Fruit fly (Drosophila melanogaster) whole organism, adult: ENCODE measurements around the gene CG13810.

Experiments
- CG11617 ChIP-seq: fragments of 200-800 bp; sonication (Bioruptor generic); optimal IDR thresholded peaks from 2 replicates; lab custom pipeline; 2017; ENCODE audit warnings: mild to moderate bottlenecking, missing biosample characterization, missing genetic modification reagents, missing genetic modification characterization
- CG1620 ChIP-seq: fragments of 200-800 bp; sonication (Bioruptor generic); optimal IDR thresholded peaks from 2 replicates; lab custom pipeline; 2016; ENCODE audit warnings: missing biosample characterization, missing genetic modification characterization
- CG5204 ChIP-seq: fragments of 200-800 bp; sonication (Bioruptor generic); optimal IDR thresholded peaks from 2 replicates; lab custom pipeline; 2016; ENCODE audit warnings: missing biosample characterization, missing genetic modification characterization
- CG7045 ChIP-seq: fragments of 200-800 bp; sonication (Bioruptor generic); optimal IDR thresholded peaks from 2 replicates; lab custom pipeline; 2017; ENCODE audit warnings: missing biosample characterization, mild to moderate bottlenecking, missing genetic modification characterization
- Mnt ChIP-seq: fragments of 200-800 bp; sonication (Bioruptor generic); optimal IDR thresholded peaks from 2 replicates; lab custom pipeline; 2016; ENCODE audit warnings: missing biosample characterization, mild to moderate bottlenecking, missing genetic modification characterization
- toe ChIP-seq: fragments of 200-800 bp; sonication (Bioruptor generic); optimal IDR thresholded peaks from 2 replicates; lab custom pipeline; 2016; ENCODE audit warnings: missing biosample characterization, missing genetic modification characterization

- no peak for TF ChIP-seq toe (GFP tag; lab: Kevin White, UChicago)
- TF ChIP-seq CG7045 (GFP tag; lab: Kevin White, UChicago): no peak
- TF ChIP-seq CG1620 (GFP tag; lab: Kevin White, UChicago): no peak
- no peak for TF ChIP-seq CG5204 (GFP tag; lab: Kevin White, UChicago)
- TF ChIP-seq CG11617 (GFP tag; lab: Kevin White, UChicago): no peak
- TF ChIP-seq Mnt (GFP tag; lab: Kevin White, UChicago): no peak
Observed at dm6 chr3L:2212403-2212802, 26.7 kb downstream of the CG13810 start, which contains the start of gene CG15878.
